Fruit fly (Drosophila melanogaster): ENCODE results near the gene Ucp4B.

dm6 chr2L:5925164-5925563 lies 44.5 kb upstream of the Ucp4B start:
- TF ChIP-seq CTCF (optimal IDR thresholded peaks at IDR 0.05) (no peak), CG8478 (optimal IDR thresholded peaks at IDR 0.05) (no peak)

Measured in S2 (cell line).